Worm (Caenorhabditis elegans): ENCODE data around the gene srbc-39.

The srbc-39 gene

ce11 chrV:726573-727483, 17.9 kb downstream of the srbc-39 start:
- TF ChIP-seq cog-1 (tag; optimal IDR thresholded peaks at IDR 0.05) (no peak), ref-1 (GFP tag; conservative IDR thresholded peaks at IDR 0.05) (no peak), tab-1 (GFP tag; IDR thresholded peaks at IDR 0.05) (no peak), ztf-23 (GFP tag; IDR thresholded peaks at IDR 0.05) (no peak), ztf-29 (GFP tag; IDR thresholded peaks at IDR 0.05) (no peak), flt-1 (GFP tag; IDR thresholded peaks at IDR 0.05) (no peak), med-1 (GFP tag; optimal IDR thresholded peaks at IDR 0.05; ENCODE audit: insufficient read depth) (no peak), T22C8.4 (GFP tag; IDR thresholded peaks at IDR 0.05) (no peak), klf-2 (GFP tag; conservative IDR thresholded peaks at IDR 0.05) (no peak)

ce11 chrV:727484-728351, 18.8 kb downstream of the srbc-39 start, which contains the start of the genes icl-1 and srh-2:
icl-1 (minus strand) TSS chrV:728004.
srh-2 (plus strand) TSS chrV:728301.
- TF ChIP-seq flt-1 (GFP tag; IDR thresholded peaks at IDR 0.05) (no peak), T22C8.4 (GFP tag; IDR thresholded peaks at IDR 0.05) (no peak), ztf-23 (GFP tag; IDR thresholded peaks at IDR 0.05) (no peak)

- TF ChIP-seq med-1 (GFP tag; optimal IDR thresholded peaks at IDR 0.05; ENCODE audit: insufficient read depth) (no peak), ztf-23 (GFP tag; IDR thresholded peaks at IDR 0.05) (no peak), tab-1 (GFP tag; IDR thresholded peaks at IDR 0.05) (no peak), cog-1 (tag; optimal IDR thresholded peaks at IDR 0.05) (no peak), ztf-29 (GFP tag; IDR thresholded peaks at IDR 0.05) (no peak), T22C8.4 (GFP tag; IDR thresholded peaks at IDR 0.05) (no peak), klf-2 (GFP tag; conservative IDR thresholded peaks at IDR 0.05) (no peak), ref-1 (GFP tag; conservative IDR thresholded peaks at IDR 0.05) (no peak), flt-1 (GFP tag; IDR thresholded peaks at IDR 0.05) (no peak)
Measured at ce11 chrV:728822-729493, 20.1 kb downstream of the srbc-39 start.

DNA sequence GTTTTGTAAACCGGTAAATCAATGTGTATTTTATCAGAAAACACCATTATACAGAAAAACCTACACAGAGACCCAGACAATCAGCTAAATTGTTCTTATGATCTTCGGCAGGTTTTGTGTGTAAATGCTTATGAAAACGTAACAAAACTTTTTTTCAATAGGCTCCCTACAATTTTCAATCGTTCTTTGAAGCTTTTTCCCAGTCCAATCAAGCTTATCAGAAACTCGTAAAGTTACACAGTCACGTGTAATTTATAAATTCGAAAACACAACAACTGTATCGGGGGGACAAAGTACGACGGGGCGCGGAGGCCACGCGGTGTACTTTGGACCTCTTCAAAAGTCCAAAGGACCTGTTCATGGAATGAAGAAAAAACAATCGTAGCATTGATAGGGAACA, 21.3 kb downstream of the srbc-39 start:
- TF ChIP-seq cog-1 (tag; optimal IDR thresholded peaks at IDR 0.05) (no peak), tab-1 (GFP tag; IDR thresholded peaks at IDR 0.05) (no peak), klf-2 (GFP tag; conservative IDR thresholded peaks at IDR 0.05) (no peak), ztf-29 (GFP tag; IDR thresholded peaks at IDR 0.05) (no peak), T22C8.4 (GFP tag; IDR thresholded peaks at IDR 0.05) (no peak), ztf-23 (GFP tag; IDR thresholded peaks at IDR 0.05) (no peak), med-1 (GFP tag; optimal IDR thresholded peaks at IDR 0.05; ENCODE audit: insufficient read depth) (no peak), ref-1 (GFP tag; conservative IDR thresholded peaks at IDR 0.05) (no peak), flt-1 (GFP tag; IDR thresholded peaks at IDR 0.05) (no peak)

- TF ChIP-seq tab-1 (GFP tag; IDR thresholded peaks at IDR 0.05) = no peak
- TF ChIP-seq cog-1 (tag; optimal IDR thresholded peaks at IDR 0.05) = peak; percentile 50
Measured at ce11 chrV:731330-731729, 22.4 kb downstream of the srbc-39 start.

ce11 chrV:736171-736570, 27.3 kb downstream of the srbc-39 start, which contains the start of gene srj-25:
srj-25 (minus strand) TSS chrV:736271.
- no peak for TF ChIP-seq flt-1 (GFP tag; IDR thresholded peaks at IDR 0.05)
- no peak for TF ChIP-seq T22C8.4 (GFP tag; IDR thresholded peaks at IDR 0.05)
- TF ChIP-seq ztf-29 (GFP tag; IDR thresholded peaks at IDR 0.05) = no peak
- no peak for TF ChIP-seq klf-2 (GFP tag; conservative IDR thresholded peaks at IDR 0.05)
- TF ChIP-seq ref-1 (GFP tag; conservative IDR thresholded peaks at IDR 0.05) = no peak
- no peak for TF ChIP-seq cog-1 (tag; optimal IDR thresholded peaks at IDR 0.05)
- no peak for TF ChIP-seq tab-1 (GFP tag; IDR thresholded peaks at IDR 0.05)
- no peak for TF ChIP-seq med-1 (GFP tag; optimal IDR thresholded peaks at IDR 0.05; ENCODE audit: insufficient read depth)
- TF ChIP-seq ztf-23 (GFP tag; IDR thresholded peaks at IDR 0.05) = no peak

ce11 chrV:738770-739169, 29.9 kb downstream of the srbc-39 start, which contains the start of gene srj-24:
srj-24 (minus strand) TSS chrV:738870.
- TF ChIP-seq T22C8.4 (GFP tag; IDR thresholded peaks at IDR 0.05) (no peak), klf-2 (GFP tag; conservative IDR thresholded peaks at IDR 0.05) (no peak), ref-1 (GFP tag; conservative IDR thresholded peaks at IDR 0.05) (no peak), med-1 (GFP tag; optimal IDR thresholded peaks at IDR 0.05; ENCODE audit: insufficient read depth) (no peak), ztf-29 (GFP tag; IDR thresholded peaks at IDR 0.05) (no peak), cog-1 (tag; optimal IDR thresholded peaks at IDR 0.05) (no peak), flt-1 (GFP tag; IDR thresholded peaks at IDR 0.05) (no peak), tab-1 (GFP tag; IDR thresholded peaks at IDR 0.05) (no peak), ztf-23 (GFP tag; IDR thresholded peaks at IDR 0.05) (no peak)

DNA sequence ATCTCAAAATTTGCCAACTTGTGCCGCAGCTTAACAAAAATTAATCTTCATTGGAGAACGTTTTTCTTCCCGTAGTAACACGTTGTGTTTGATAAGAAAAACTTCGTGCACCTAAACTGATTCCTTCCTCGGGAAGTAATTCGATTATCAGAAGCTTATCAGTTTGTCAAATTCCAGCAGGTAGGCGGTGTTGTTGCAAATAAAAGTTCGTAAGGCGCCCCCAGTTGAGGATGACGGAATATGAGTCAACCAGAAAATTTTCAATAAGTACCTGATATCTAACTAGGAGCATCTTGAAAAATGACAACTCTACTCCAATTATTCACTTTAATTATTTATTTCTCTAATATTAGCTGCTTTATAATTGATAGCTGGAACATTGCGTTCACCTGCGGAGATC, 32.9 kb downstream of the srbc-39 start, which contains the start of gene C05E4.7:
Gene C05E4.7 (plus strand): TSS at position 301 of the 400 bp plus-strand sequence.
- TF ChIP-seq ref-1 (GFP tag; conservative IDR thresholded peaks at IDR 0.05) (no peak), flt-1 (GFP tag; IDR thresholded peaks at IDR 0.05) (no peak), ztf-23 (GFP tag; IDR thresholded peaks at IDR 0.05) (no peak), cog-1 (tag; optimal IDR thresholded peaks at IDR 0.05) (no peak), med-1 (GFP tag; optimal IDR thresholded peaks at IDR 0.05; ENCODE audit: insufficient read depth) (no peak), tab-1 (GFP tag; IDR thresholded peaks at IDR 0.05) (no peak), T22C8.4 (GFP tag; IDR thresholded peaks at IDR 0.05) (no peak), klf-2 (GFP tag; conservative IDR thresholded peaks at IDR 0.05) (no peak), ztf-29 (GFP tag; IDR thresholded peaks at IDR 0.05) (no peak)

Measured in whole organism, midembryonic.